Fruit fly (Drosophila melanogaster) whole organism, pupa: ENCODE data around the gene Sas10.

Experiments used
- CG10348 ChIP-seq: fragments of 200-800 bp; sonication (Bioruptor generic); IDR thresholded peaks from 2 replicates; pipeline ENCODE4 v1.3.6; 2022; ENCODE audit warnings: missing biosample characterization, missing genetic modification characterization
- CG12605 ChIP-seq: fragments of 200-800 bp; sonication (Bioruptor generic); IDR thresholded peaks from 2 replicates; pipeline ENCODE4 v1.3.6; 2022; ENCODE audit warnings: missing biosample characterization, missing genetic modification characterization
- CG13204 ChIP-seq: fragments of 200-800 bp; sonication (Bioruptor generic); optimal IDR thresholded peaks from 2 replicates; lab custom pipeline; 2018; ENCODE audit warnings: missing biosample characterization, mild to moderate bottlenecking, missing genetic modification characterization, moderate library complexity
- CG14655 ChIP-seq: fragments of 200-800 bp; sonication (Bioruptor generic); optimal IDR thresholded peaks from 3 replicates; lab custom pipeline; 2017; ENCODE audit warnings: mild to moderate bottlenecking, missing biosample characterization, missing genetic modification reagents, missing genetic modification characterization
- CG15710 ChIP-seq: fragments of 200-800 bp; sonication (Bioruptor generic); optimal IDR thresholded peaks from 2 replicates; lab custom pipeline; 2018; ENCODE audit warnings: missing biosample characterization, mild to moderate bottlenecking, missing genetic modification characterization, moderate library complexity
- CG17806 ChIP-seq: fragments of 200-800 bp; sonication (Bioruptor generic); optimal IDR thresholded peaks from 2 replicates; lab custom pipeline; 2018; ENCODE audit warnings: missing biosample characterization, mild to moderate bottlenecking, missing genetic modification characterization, moderate library complexity
- CG32121 ChIP-seq: fragments of 200-800 bp; sonication (Bioruptor generic); IDR thresholded peaks from 2 replicates; pipeline ENCODE4 v1.3.6; 2022; ENCODE audit warnings: missing biosample characterization, missing genetic modification characterization
- CG34367 ChIP-seq: fragments of 200-800 bp; sonication (Bioruptor generic); optimal IDR thresholded peaks from 2 replicates; lab custom pipeline; 2018; ENCODE audit warnings: missing biosample characterization, mild to moderate bottlenecking, missing genetic modification characterization
- CG4496 ChIP-seq: fragments of 200-800 bp; sonication (Bioruptor generic); IDR thresholded peaks from 3 replicates; pipeline ENCODE4 v1.3.6; 2022; ENCODE audit warnings: missing biosample characterization, missing genetic modification characterization
- CG8159 ChIP-seq: fragments of 200-800 bp; sonication (Bioruptor generic); optimal IDR thresholded peaks from 3 replicates; lab custom pipeline; 2018; ENCODE audit warnings: missing biosample characterization, mild to moderate bottlenecking, missing genetic modification characterization, moderate library complexity
- CG8301 ChIP-seq: fragments of 200-800 bp; sonication (Bioruptor generic); optimal IDR thresholded peaks from 2 replicates; lab custom pipeline; 2018; ENCODE audit warnings: missing biosample characterization, mild to moderate bottlenecking, missing genetic modification characterization
- CG9948 ChIP-seq: fragments of 200-800 bp; sonication (Bioruptor generic); optimal IDR thresholded peaks from 2 replicates; lab custom pipeline; 2018; ENCODE audit warnings: missing biosample characterization, mild to moderate bottlenecking, missing genetic modification characterization, moderate library complexity
- D1 ChIP-seq: fragments of 200-800 bp; sonication (Bioruptor generic); optimal IDR thresholded peaks from 2 replicates; lab custom pipeline; 2018; ENCODE audit warnings: missing biosample characterization, mild to moderate bottlenecking, missing genetic modification characterization, moderate library complexity
- EcR ChIP-seq: fragments of 200-800 bp; sonication (Bioruptor generic); optimal IDR thresholded peaks from 3 replicates; lab custom pipeline; 2019; ENCODE audit warnings: missing biosample characterization, missing genetic modification characterization, mild to moderate bottlenecking, moderate library complexity, missing genetic modification reagents
- Ets98B ChIP-seq: fragments of 200-800 bp; sonication (Bioruptor generic); IDR thresholded peaks from 2 replicates; pipeline ENCODE4 v1.3.6; 2022; ENCODE audit warnings: missing biosample characterization, missing genetic modification characterization
- Pif1A ChIP-seq: fragments of 200-800 bp; sonication (Bioruptor generic); optimal IDR thresholded peaks from 3 replicates; lab custom pipeline; 2016; ENCODE audit warnings: missing biosample characterization, missing genetic modification characterization
- Pif1B ChIP-seq: fragments of 200-800 bp; sonication (Bioruptor generic); optimal IDR thresholded peaks from 3 replicates; lab custom pipeline; 2016; ENCODE audit warnings: missing biosample characterization, missing genetic modification characterization
- Snoo ChIP-seq: fragments of 200-800 bp; sonication (Bioruptor generic); optimal IDR thresholded peaks from 3 replicates; lab custom pipeline; 2017; ENCODE audit warnings: missing biosample characterization, mild to moderate bottlenecking, missing genetic modification characterization, inconsistent platforms
- gl ChIP-seq: fragments of 200-800 bp; sonication (Bioruptor generic); optimal IDR thresholded peaks from 2 replicates; lab custom pipeline; 2018; ENCODE audit warnings: missing biosample characterization, mild to moderate bottlenecking, missing genetic modification characterization
- rn ChIP-seq: fragments of 200-800 bp; sonication (Bioruptor generic); IDR thresholded peaks from 2 replicates; pipeline ENCODE4 v1.3.6; 2022; ENCODE audit warnings: missing biosample characterization, missing genetic modification characterization

Gene Sas10

DNA sequence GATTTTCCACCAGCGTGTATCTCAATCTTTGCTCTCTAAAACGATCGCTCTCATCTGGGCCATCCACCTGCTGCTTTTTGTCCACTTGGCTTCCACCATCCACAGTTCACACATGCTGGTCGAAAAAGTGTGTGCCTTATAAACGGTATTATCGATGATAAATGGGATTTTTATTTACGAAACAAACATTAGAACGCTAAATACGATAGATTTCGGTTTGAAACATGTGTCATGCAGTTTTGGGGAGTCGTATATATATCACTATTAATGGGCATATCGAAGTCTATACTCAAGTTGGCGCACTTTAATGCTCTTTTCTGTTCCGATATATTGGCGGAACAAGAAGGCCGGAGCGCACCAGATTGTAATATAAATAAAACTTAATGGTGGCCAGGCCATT, 39.8 kb downstream of the Sas10 start:
- TF ChIP-seq rn (no peak), Snoo (tag; lab: Kevin White, UChicago) (no peak), CG9948 (tag; lab: Kevin White, UChicago) (no peak), CG17806 (no peak), CG34367 (tag; lab: Kevin White, UChicago) (no peak), D1 (no peak), CG32121 (no peak), Ets98B (GFP tag; lab: Robert Waterston, UW) (no peak), Pif1B (GFP tag; lab: Kevin White, UChicago) (no peak), CG4496 (GFP tag; lab: Robert Waterston, UW) (no peak), CG8301 (tag; lab: Kevin White, UChicago) (no peak), CG8159 (tag; lab: Kevin White, UChicago) (no peak), gl (tag; lab: Kevin White, UChicago) (no peak), CG10348 (GFP tag; lab: Robert Waterston, UW) (no peak), CG13204 (GFP tag; lab: Kevin White, UChicago) (no peak)

DNA sequence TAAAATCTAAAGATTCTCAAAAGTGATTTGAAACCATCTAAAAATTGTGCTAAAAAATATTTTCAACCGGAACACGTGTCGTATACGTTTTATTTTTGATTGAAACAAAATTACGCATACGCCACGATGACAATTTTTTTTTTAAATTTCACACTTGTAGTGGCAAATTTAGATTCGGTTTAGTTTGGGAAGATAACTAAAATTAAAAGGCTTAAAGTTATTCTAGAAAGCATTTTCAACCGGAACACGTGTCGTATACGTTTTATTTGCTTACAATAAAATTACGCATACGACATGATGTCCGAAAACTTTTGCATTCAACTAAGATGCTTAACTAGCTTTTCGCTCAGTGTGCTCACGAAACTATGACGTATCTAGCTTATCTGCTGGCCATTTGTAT, 41.6 kb downstream of the Sas10 start:
- TF ChIP-seq CG10348 (GFP tag; lab: Robert Waterston, UW) (no peak), Snoo (tag; lab: Kevin White, UChicago) (no peak), CG17806 (no peak), CG34367 (tag; lab: Kevin White, UChicago) (no peak), CG12605 (GFP tag; lab: Robert Waterston, UW) (no peak), D1 (no peak), CG8159 (tag; lab: Kevin White, UChicago) (no peak), Pif1A (GFP tag; lab: Kevin White, UChicago) (no peak), CG8301 (tag; lab: Kevin White, UChicago) (no peak), CG4496 (GFP tag; lab: Robert Waterston, UW) (no peak), gl (tag; lab: Kevin White, UChicago) (no peak), rn (no peak), Pif1B (GFP tag; lab: Kevin White, UChicago) (no peak), Ets98B (GFP tag; lab: Robert Waterston, UW) (no peak), CG32121 (no peak), CG14655 (no peak), EcR (GFP tag; lab: Kevin White, UChicago) (no peak), CG15710 (tag; lab: Kevin White, UChicago) (no peak)

DNA sequence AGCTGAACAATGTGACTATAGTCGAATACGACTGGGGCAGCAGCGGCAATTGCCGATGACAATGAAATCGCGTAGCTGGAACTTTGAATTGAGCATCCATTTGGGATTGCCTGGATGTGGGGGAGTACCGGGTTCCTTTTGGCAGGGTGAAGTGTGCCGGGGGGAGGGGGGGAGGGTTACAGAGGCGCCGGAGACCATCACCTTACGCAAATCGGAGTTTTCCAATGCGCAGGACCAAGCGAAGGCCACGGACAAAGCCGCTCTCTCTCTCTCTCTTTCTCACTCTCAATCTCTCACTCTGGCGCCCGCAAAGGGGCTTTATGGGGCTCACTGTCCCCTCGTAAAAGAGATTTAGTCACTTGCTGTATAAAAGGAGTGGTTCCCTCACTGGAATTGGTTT, 45.9 kb downstream of the Sas10 start:
- TF ChIP-seq Ets98B (GFP tag; lab: Robert Waterston, UW) (no peak), Pif1A (GFP tag; lab: Kevin White, UChicago) (no peak), CG34367 (tag; lab: Kevin White, UChicago) (no peak), Snoo (tag; lab: Kevin White, UChicago) (no peak), CG9948 (tag; lab: Kevin White, UChicago) (no peak), Pif1B (GFP tag; lab: Kevin White, UChicago) (no peak), CG10348 (GFP tag; lab: Robert Waterston, UW) (no peak), CG17806 (no peak)

DNA sequence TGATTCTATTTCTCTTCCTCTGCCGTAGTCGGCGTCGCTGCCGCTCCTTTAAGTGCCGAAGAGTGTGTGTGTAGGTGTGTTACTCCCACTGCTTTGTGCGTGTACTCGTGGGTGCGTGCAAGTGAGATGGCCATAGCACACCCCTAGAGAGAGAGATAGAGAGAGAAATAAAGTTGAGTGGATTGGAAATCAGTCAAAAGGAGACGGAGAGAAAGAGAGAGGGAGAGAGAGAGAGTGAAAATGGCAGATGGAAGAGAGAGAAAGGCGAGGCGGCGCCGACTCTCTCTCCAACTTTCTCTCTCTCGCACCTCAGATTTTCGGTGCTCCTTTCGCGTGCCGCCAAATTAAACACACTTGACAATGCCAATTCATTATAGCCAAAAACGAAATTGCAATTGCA, 46.8 kb downstream of the Sas10 start:
- TF ChIP-seq Snoo (tag; lab: Kevin White, UChicago) (no peak), CG15710 (tag; lab: Kevin White, UChicago) (no peak), CG12605 (GFP tag; lab: Robert Waterston, UW) (no peak), CG32121 (no peak), Pif1A (GFP tag; lab: Kevin White, UChicago) (no peak), CG14655 (no peak)
